Worm (Caenorhabditis elegans): ENCODE measurements around the gene cal-7.

The cal-7 gene

DNA sequence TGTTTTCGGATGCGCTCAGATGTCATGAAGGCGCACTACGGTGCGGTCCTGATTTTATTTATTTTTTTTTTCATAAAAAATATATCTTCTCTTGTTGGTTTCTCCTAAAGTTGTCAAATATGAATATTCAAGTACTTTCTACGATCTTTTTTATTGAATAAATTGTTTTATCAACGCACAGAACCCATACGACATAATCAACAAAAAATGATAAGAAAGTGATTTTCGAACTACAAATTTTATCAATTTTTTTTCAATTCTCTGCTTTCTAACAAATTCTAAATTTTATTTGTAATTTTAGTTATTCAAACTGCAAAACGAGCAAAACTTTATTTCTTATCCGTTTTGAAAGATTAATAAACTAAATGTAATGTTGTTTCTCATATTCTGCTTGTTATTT is 32.0 kb upstream of the cal-7 start:
- TF ChIP-seq tbp1 (GFP tag; optimal IDR thresholded peaks at IDR 0.05) (no peak), nhr-80 (tag; optimal IDR thresholded peaks at IDR 0.05) (peak; percentile 10), B0261.1 (tag; optimal IDR thresholded peaks at IDR 0.05) (no peak)

ce11 chrV:9702755-9703154 is 31.1 kb upstream of the cal-7 start, which contains the start of gene xbx-6:
Gene xbx-6, plus strand, starts transcription at chrV:9703055.
- TF ChIP-seq tlf-1 (GFP tag; optimal IDR thresholded peaks at IDR 0.05) = no peak
- no peak for TF ChIP-seq bed-1 (GFP tag; IDR thresholded peaks at IDR 0.05)
- no peak for TF ChIP-seq nfya-1 (tag; optimal IDR thresholded peaks at IDR 0.05; ENCODE audit: borderline replicate concordance, insufficient read depth)
- TF ChIP-seq nhr-90 (tag; optimal IDR thresholded peaks at IDR 0.05) = no peak
- no peak for TF ChIP-seq let-526 (GFP tag; IDR thresholded peaks at IDR 0.05)

- TF ChIP-seq nhr-120 (GFP tag; IDR thresholded peaks at IDR 0.05) = no peak
- no peak for TF ChIP-seq F23B12.7 (tag; optimal IDR thresholded peaks at IDR 0.05; ENCODE audit: insufficient read depth)
- no peak for TF ChIP-seq gei-17 (GFP tag; optimal IDR thresholded peaks at IDR 0.05)
- no peak for TF ChIP-seq ztf-3 (GFP tag; optimal IDR thresholded peaks at IDR 0.05)
- TF ChIP-seq ZK185.1 (tag; optimal IDR thresholded peaks at IDR 0.05; ENCODE audit: poor library complexity, severe bottlenecking) = no peak
- TF ChIP-seq akir-1 (GFP tag; optimal IDR thresholded peaks at IDR 0.05) = no peak
- peak; percentile 42 for TF ChIP-seq xnd-1 (tag; optimal IDR thresholded peaks at IDR 0.05)
- TF ChIP-seq lsl-1 (GFP tag; optimal IDR thresholded peaks at IDR 0.05) = peak; percentile 86
- no peak for TF ChIP-seq Y95B8A.8 (GFP tag; IDR thresholded peaks at IDR 0.05)
- TF ChIP-seq unc-130 (GFP tag; optimal IDR thresholded peaks at IDR 0.05) = no peak
- no peak for TF ChIP-seq tbp1 (GFP tag; optimal IDR thresholded peaks at IDR 0.05)
- TF ChIP-seq F57C9.4 (tag; optimal IDR thresholded peaks at IDR 0.05) = no peak
- TF ChIP-seq sea-2 (GFP tag; IDR thresholded peaks at IDR 0.05) = no peak
- peak; percentile 83 for TF ChIP-seq madf-6 (GFP tag; IDR thresholded peaks at IDR 0.05)
- no peak for TF ChIP-seq hrde-1 (tag; optimal IDR thresholded peaks at IDR 0.05; ENCODE audit: borderline replicate concordance)
- TF ChIP-seq bed-1 (GFP tag; IDR thresholded peaks at IDR 0.05) = no peak
- no peak for TF ChIP-seq ceh-40 (GFP tag; IDR thresholded peaks at IDR 0.05)
- no peak for TF ChIP-seq lin-54 (GFP tag; optimal IDR thresholded peaks at IDR 0.05)
- TF ChIP-seq F52B5.7 (tag; optimal IDR thresholded peaks at IDR 0.05) = no peak
- peak; percentile 43 for TF ChIP-seq dpl-1 (GFP tag; optimal IDR thresholded peaks at IDR 0.05)
- no peak for TF ChIP-seq K12H6.12 (tag; optimal IDR thresholded peaks at IDR 0.05)
- no peak for TF ChIP-seq let-526 (GFP tag; IDR thresholded peaks at IDR 0.05)
- TF ChIP-seq him-1 (tag; optimal IDR thresholded peaks at IDR 0.05) = no peak
- TF ChIP-seq mcd-1 (GFP tag; IDR thresholded peaks at IDR 0.05) = no peak
- no peak for TF ChIP-seq zim-3 (tag; optimal IDR thresholded peaks at IDR 0.05)
- no peak for TF ChIP-seq snpc-4 (GFP tag; optimal IDR thresholded peaks at IDR 0.05)
- no peak for TF ChIP-seq snpc-4 (tag; optimal IDR thresholded peaks at IDR 0.05)
- TF ChIP-seq D2030.7 (GFP tag; IDR thresholded peaks at IDR 0.05) = no peak; the same call in 1 of the 2 replicates
- TF ChIP-seq egl-44 (GFP tag; IDR thresholded peaks at IDR 0.05) = no peak
- TF ChIP-seq F33H1.4 (GFP tag; IDR thresholded peaks at IDR 0.05) = peak; percentile 64
- TF ChIP-seq dox-1 (GFP tag; IDR thresholded peaks at IDR 0.05) = no peak
- peak; percentile 63 for TF ChIP-seq ceh-91 (GFP tag; IDR thresholded peaks at IDR 0.05)
- TF ChIP-seq snpc-1.3 (tag; optimal IDR thresholded peaks at IDR 0.05; ENCODE audit: insufficient read depth) = no peak
- TF ChIP-seq rcor-1 (GFP tag; IDR thresholded peaks at IDR 0.05) = no peak
- no peak for TF ChIP-seq nfyb-1 (GFP tag; IDR thresholded peaks at IDR 0.05)
- no peak for TF ChIP-seq lsy-27 (tag; optimal IDR thresholded peaks at IDR 0.05; ENCODE audit: borderline replicate concordance, insufficient read depth)
- no peak for TF ChIP-seq ztf-18 (tag; optimal IDR thresholded peaks at IDR 0.05)
- no peak for TF ChIP-seq ztf-25 (GFP tag; IDR thresholded peaks at IDR 0.05)
- peak; percentile 44 for TF ChIP-seq madf-8 (GFP tag; conservative IDR thresholded peaks at IDR 0.05)
- TF ChIP-seq efl-1 (GFP tag; optimal IDR thresholded peaks at IDR 0.05) = peak; percentile 85
Measured at ce11 chrV:9703549-9703948, 30.4 kb upstream of the cal-7 start.
